Fruit fly (Drosophila melanogaster) whole organism, embryonic: Measurements from ENCODE around the gene velo.

Source experiments
- Bteb2 ChIP-seq: fragments of 200-800 bp; sonication (Bioruptor generic); optimal IDR thresholded peaks from 2 replicates; lab custom pipeline; 2016; ENCODE audit warnings: missing biosample characterization, missing genetic modification characterization
- CG10274 ChIP-seq: fragments of 200-800 bp; sonication (Bioruptor generic); optimal IDR thresholded peaks from 3 replicates; lab custom pipeline; 2017; ENCODE audit warnings: missing biosample characterization, mild to moderate bottlenecking, missing genetic modification characterization
- CG14965 ChIP-seq: fragments of 200-800 bp; sonication (Bioruptor generic); optimal IDR thresholded peaks from 2 replicates; lab custom pipeline; 2016; ENCODE audit warnings: missing biosample characterization, missing genetic modification characterization, borderline replicate concordance
- CG17385 ChIP-seq: fragments of 200-800 bp; sonication (Bioruptor generic); optimal IDR thresholded peaks from 3 replicates; lab custom pipeline; 2018; ENCODE audit warnings: missing biosample characterization, mild to moderate bottlenecking, missing genetic modification characterization
- CG8478 ChIP-seq: fragments of >200 bp; optimal IDR thresholded peaks from 2 replicates; lab custom pipeline; 2018
- NC2α ChIP-seq: fragments of 200-800 bp; sonication (Bioruptor generic); optimal IDR thresholded peaks from 2 replicates; lab custom pipeline; 2016; ENCODE audit warnings: missing biosample characterization, missing genetic modification characterization
- ato ChIP-seq: fragments of 200-800 bp; sonication (Bioruptor generic); IDR thresholded peaks from 2 replicates; pipeline ENCODE4 v1.3.6; 2022; ENCODE audit warnings: missing biosample characterization, missing genetic modification characterization; ENCODE audit not compliant: partially characterized antibody
- pita ChIP-seq: fragments of 200-800 bp; sonication (Bioruptor generic); optimal IDR thresholded peaks from 2 replicates; lab custom pipeline; 2017; ENCODE audit warnings: missing biosample characterization, mild to moderate bottlenecking, missing genetic modification characterization
- sisA ChIP-seq: fragments of 200-800 bp; sonication (Bioruptor generic); IDR thresholded peaks from 2 replicates; pipeline ENCODE4 v1.3.6; 2022; ENCODE audit warnings: missing biosample characterization, missing genetic modification characterization
- sob ChIP-seq: fragments of 200-800 bp; sonication (Bioruptor generic); IDR thresholded peaks from 2 replicates; pipeline ENCODE4 v1.3.6; 2022; ENCODE audit warnings: missing biosample characterization, missing genetic modification characterization
- unc-4 ChIP-seq: fragments of 200-800 bp; sonication (Bioruptor generic); IDR thresholded peaks from 2 replicates; pipeline ENCODE4 v1.3.6; 2022; ENCODE audit warnings: missing biosample characterization, missing genetic modification characterization; ENCODE audit not compliant: partially characterized antibody
- unpg ChIP-seq: fragments of 200-800 bp; sonication (Bioruptor generic); optimal IDR thresholded peaks from 3 replicates; lab custom pipeline; 2018; ENCODE audit warnings: missing biosample characterization, mild to moderate bottlenecking, missing genetic modification characterization, moderate library complexity

DNA sequence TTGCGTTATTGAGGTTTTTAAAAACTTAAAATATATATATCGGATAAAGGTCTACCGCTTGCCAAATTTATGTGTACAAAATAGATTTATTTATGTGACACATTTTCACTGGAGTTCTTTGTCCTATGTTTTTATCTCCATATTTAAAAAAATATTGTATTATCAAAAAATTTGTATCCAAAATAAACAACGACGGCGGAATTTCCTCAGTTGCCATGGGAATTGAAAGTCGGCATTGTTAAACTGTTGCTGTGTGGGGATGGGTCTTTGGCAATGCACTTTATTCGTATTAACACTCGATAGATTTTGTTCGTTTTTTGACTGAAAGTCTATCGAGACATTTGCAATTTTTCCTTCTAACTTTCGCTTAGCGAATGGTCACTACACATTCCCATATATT lies 10.6 kb upstream of the velo start, which contains the start of gene Rsph3:
- no peak for TF ChIP-seq NC2α
- no peak for TF ChIP-seq sob (GFP tag; lab: Robert Waterston, UW)
- no peak for TF ChIP-seq unpg (GFP tag; lab: Kevin White, UChicago)
- TF ChIP-seq CG10274, result no peak
- TF ChIP-seq unc-4 (GFP tag; lab: Robert Waterston, UW), result no peak
- TF ChIP-seq pita, result no peak
- TF ChIP-seq CG17385 (GFP tag; lab: Kevin White, UChicago), result no peak
- no peak for TF ChIP-seq sisA
- TF ChIP-seq CG8478 (lab: Kevin White, UChicago), result no peak
- no peak for TF ChIP-seq CG14965 (GFP tag; lab: Kevin White, UChicago)
- TF ChIP-seq ato, result no peak
- no peak for TF ChIP-seq Bteb2 (GFP tag; lab: Kevin White, UChicago)
